Worm (Caenorhabditis elegans): ENCODE measurements around the gene glrx-22.
A peak's percentile ranks its signal among the peaks of the same experiment; 100 is the strongest.

Gene glrx-22

DNA sequence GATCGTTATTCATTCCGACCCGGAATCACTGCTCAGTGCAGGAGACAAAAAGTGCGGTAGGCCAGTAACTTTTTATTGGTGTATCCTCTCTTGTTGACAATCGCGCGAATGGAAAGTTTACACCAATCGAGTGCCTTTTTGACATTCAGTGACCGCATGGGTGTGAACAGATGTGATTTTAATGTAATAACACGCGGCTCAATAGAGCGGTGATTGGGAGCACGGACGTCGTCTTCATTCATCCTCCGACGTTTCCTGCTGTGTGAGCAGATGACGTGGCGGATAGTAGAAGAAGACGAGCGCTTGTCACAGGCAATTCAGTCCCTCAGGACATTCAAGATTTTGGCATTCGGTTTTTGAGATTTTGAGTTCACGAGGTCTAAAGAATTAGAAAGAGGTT, 18.5 kb downstream of the glrx-22 start:
- peak; percentile 26 for TF ChIP-seq lin-39 (tag; optimal IDR thresholded peaks at IDR 0.05)
- no peak for TF ChIP-seq nhr-23 (tag; optimal IDR thresholded peaks at IDR 0.05)
- TF ChIP-seq ceh-28 (tag; optimal IDR thresholded peaks at IDR 0.05): no peak
- TF ChIP-seq nfya-1 (tag; optimal IDR thresholded peaks at IDR 0.05; ENCODE audit: insufficient read depth): no peak
- TF ChIP-seq nhr-77 (tag; optimal IDR thresholded peaks at IDR 0.05): no peak
- no peak for TF ChIP-seq fos-1 (tag; optimal IDR thresholded peaks at IDR 0.05)
- TF ChIP-seq jun-1 (tag; optimal IDR thresholded peaks at IDR 0.05): no peak
- TF ChIP-seq nhr-12 (tag; optimal IDR thresholded peaks at IDR 0.05): no peak
- TF ChIP-seq unc-62 (GFP tag; optimal IDR thresholded peaks at IDR 0.05): no peak
- TF ChIP-seq fkh-2 (tag; optimal IDR thresholded peaks at IDR 0.05): no peak
- TF ChIP-seq elt-3 (tag; optimal IDR thresholded peaks at IDR 0.05): no peak
- peak; percentile 15 for TF ChIP-seq lsy-12 (tag; optimal IDR thresholded peaks at IDR 0.05)
- TF ChIP-seq zag-1 (tag; optimal IDR thresholded peaks at IDR 0.05): no peak
- no peak for TF ChIP-seq ceh-9 (tag; optimal IDR thresholded peaks at IDR 0.05)

DNA sequence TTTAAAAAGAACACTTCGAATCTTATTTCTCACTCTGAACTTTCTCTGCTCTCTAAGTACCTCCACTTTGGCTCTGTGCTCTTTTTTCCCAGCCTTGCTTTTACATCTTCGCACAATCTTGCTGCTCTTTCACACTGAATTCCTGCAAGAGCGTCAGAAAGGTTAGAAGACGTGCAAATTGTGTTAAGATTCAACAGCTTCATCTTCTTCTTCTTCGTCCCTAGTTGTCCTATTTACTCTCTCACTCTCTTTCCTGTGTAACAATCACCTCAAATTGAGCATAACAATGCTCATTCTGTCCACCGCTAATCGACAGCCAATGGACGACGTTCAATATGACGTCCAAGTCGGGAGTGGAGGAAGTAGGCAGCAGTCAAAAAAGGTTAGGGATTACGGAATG, 19.6 kb downstream of the glrx-22 start:
- TF ChIP-seq eor-1 (tag; optimal IDR thresholded peaks at IDR 0.05): no peak
- TF ChIP-seq nfya-1 (tag; optimal IDR thresholded peaks at IDR 0.05; ENCODE audit: insufficient read depth): peak; percentile 27
- no peak for TF ChIP-seq nhr-43 (tag; optimal IDR thresholded peaks at IDR 0.05; ENCODE audit: poor library complexity, severe bottlenecking)
- peak; percentile 80 for TF ChIP-seq fkh-10 (GFP tag; optimal IDR thresholded peaks at IDR 0.05)

DNA sequence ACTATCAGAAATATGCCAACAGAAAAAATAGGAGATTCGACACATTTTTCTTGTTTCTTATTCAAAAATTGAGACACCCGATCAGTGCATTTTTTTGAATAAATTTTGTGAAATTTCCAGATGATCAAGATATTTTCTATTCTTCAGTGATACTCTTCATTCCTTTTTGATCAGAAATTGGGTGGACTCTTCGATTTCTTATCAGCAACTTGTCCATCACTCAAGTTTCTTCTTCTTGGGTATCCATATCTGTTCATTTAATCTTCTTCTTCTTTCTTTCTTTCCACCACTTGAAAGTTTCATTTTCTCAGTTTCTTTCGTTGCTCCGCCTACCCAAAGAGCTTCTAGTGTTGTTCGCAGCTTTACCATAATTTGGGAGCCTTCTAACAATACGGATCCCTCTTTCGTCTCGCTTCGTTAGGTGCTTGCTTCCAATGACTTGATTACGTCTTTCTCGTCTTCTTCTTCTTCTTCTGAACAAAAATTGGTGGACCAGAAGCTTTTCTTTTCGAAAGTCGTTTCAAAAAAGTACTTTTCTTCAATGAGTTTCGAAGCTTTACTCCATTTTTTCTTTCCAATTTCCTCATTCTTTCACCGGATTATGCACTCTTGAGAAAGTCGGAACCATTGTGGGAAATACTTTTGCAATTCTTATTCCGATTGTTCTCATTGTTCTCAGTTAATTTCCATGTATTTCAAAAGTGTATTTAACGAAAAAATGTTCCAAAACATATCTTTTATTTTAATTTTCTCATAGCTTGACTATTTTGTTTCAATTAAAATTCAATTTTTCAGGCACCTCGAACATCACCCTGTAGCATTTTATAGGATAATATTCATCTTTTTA, 25.1 kb downstream of the glrx-22 start, which contains the start of gene pct-1:
pct-1 (plus strand) TSS at position 797 of the 847 bp plus-strand sequence.
- peak; percentile 82 for TF ChIP-seq elt-1 (tag; optimal IDR thresholded peaks at IDR 0.05)
- no peak for TF ChIP-seq mdl-1 (tag; optimal IDR thresholded peaks at IDR 0.05)

DNA sequence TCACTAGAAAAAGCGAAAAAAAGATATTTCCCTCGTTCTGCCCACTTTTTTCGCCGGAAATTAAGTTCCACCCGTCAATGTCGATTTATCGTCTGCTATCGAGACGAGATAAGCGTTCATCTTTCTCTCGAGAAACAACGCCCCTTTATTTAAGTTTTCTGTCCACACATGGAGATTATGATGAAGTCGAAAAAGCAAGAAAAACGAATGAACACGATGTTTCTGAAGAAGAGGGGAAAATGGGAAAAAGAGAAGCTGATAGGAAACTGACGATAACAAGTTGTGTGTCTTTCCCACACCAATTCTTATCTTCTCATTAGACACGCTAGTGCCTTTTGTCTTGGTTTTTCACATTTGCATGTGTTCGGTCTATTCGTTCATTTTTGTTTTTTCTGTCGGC, 26.2 kb downstream of the glrx-22 start:
- TF ChIP-seq pqm-1 (tag; optimal IDR thresholded peaks at IDR 0.05) (peak; percentile 41), nhr-12 (tag; optimal IDR thresholded peaks at IDR 0.05) (no peak), elt-2 (tag; optimal IDR thresholded peaks at IDR 0.05) (peak; percentile 80)

DNA sequence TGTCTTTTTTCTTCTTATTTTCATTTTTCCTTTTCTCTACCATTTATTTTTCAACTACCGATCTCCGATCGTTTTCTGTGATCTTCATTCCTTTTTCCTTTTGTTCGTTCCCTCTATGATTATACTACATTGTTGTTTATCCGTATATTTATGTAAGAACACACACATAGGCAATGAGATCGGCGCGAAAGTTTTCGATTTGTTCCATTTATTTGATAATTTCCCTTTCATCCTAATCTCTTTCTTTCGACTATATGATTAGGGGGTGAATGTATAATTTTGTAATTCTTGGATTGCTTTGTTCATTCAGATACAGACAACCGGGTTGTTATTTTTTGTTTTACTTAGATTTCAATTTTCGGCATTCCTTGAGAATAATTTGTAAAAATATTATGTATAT, 27.4 kb downstream of the glrx-22 start:
- no peak for TF ChIP-seq elt-3 (tag; optimal IDR thresholded peaks at IDR 0.05)
- no peak for TF ChIP-seq nhr-67 (tag; optimal IDR thresholded peaks at IDR 0.05)
- no peak for TF ChIP-seq nhr-25 (tag; optimal IDR thresholded peaks at IDR 0.05)
- no peak for TF ChIP-seq mdl-1 (tag; optimal IDR thresholded peaks at IDR 0.05)
- TF ChIP-seq ztf-11 (tag; optimal IDR thresholded peaks at IDR 0.05): no peak
- no peak for TF ChIP-seq mml-1 (tag; optimal IDR thresholded peaks at IDR 0.05)
- TF ChIP-seq elt-1 (tag; optimal IDR thresholded peaks at IDR 0.05): no peak
- no peak for TF ChIP-seq ceh-16 (tag; optimal IDR thresholded peaks at IDR 0.05)
- no peak for TF ChIP-seq ceh-28 (tag; optimal IDR thresholded peaks at IDR 0.05)
- TF ChIP-seq ZK546.5 (tag; optimal IDR thresholded peaks at IDR 0.05): no peak
- TF ChIP-seq tbx-2 (tag; optimal IDR thresholded peaks at IDR 0.05): no peak
- TF ChIP-seq fos-1 (tag; optimal IDR thresholded peaks at IDR 0.05): no peak
- TF ChIP-seq egl-27 (tag; optimal IDR thresholded peaks at IDR 0.05): no peak
- TF ChIP-seq fkh-2 (tag; optimal IDR thresholded peaks at IDR 0.05): no peak
- TF ChIP-seq nhr-77 (tag; optimal IDR thresholded peaks at IDR 0.05): no peak
- TF ChIP-seq pqm-1 (tag; optimal IDR thresholded peaks at IDR 0.05): no peak
- TF ChIP-seq aly-2 (tag; optimal IDR thresholded peaks at IDR 0.05): no peak
- no peak for TF ChIP-seq egl-5 (tag; optimal IDR thresholded peaks at IDR 0.05)

DNA sequence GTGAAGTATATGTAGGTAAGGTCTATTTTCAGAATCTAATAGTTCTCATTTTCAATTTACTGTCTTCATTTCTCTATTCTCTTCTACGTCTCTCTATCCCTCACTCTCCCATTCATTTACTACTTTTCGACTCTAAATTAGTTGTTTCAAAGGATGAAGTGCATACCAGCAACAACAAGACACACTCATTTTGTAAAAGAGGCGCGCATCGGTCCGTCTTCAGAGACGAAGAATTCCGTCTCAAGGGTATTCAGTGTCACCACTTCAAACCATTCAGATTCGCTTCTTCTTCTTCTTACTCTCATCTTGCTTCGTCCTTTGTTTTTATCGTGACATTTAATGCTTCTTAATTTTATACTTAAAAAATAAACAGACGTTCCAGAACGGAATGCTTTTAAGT, 29.7 kb downstream of the glrx-22 start:
- TF ChIP-seq nhr-25 (tag; optimal IDR thresholded peaks at IDR 0.05) (peak; percentile 21), daf-12 (tag; optimal IDR thresholded peaks at IDR 0.05) (no peak), unc-39 (tag; optimal IDR thresholded peaks at IDR 0.05) (no peak)
